Fruit fly (Drosophila melanogaster) Kc167 (cell line): ENCODE data around the gene CG5446.

ENCODE experiments used
- Myc ChIP-seq: fragments of >200 bp; optimal IDR thresholded peaks from 2 replicates; lab custom pipeline; 2017; ENCODE audit warnings: missing external identifiers
- Sin3A ChIP-seq: fragments of >200 bp; optimal IDR thresholded peaks from 2 replicates; lab custom pipeline; 2018; ENCODE audit warnings: missing external identifiers
- h ChIP-seq: fragments of >200 bp; optimal IDR thresholded peaks from 3 replicates; lab custom pipeline; 2018; ENCODE audit warnings: missing external identifiers
- insv ChIP-seq: fragments of >200 bp; optimal IDR thresholded peaks from 3 replicates; lab custom pipeline; 2018; ENCODE audit warnings: missing external identifiers
- psq ChIP-seq: fragments of >200 bp; optimal IDR thresholded peaks from 2 replicates; lab custom pipeline; 2017; ENCODE audit warnings: missing external identifiers

- TF ChIP-seq Sin3A (no peak), psq (no peak), insv (lab: Kevin White, UChicago) (no peak), Myc (lab: Kevin White, UChicago) (no peak), h (lab: Kevin White, UChicago) (no peak)
These were observed 46.1 kb upstream of the CG5446 start for dm6 chr2L:12473583-12473982.
